Worm (Caenorhabditis elegans) whole organism, L4 larva: Measurements from ENCODE around the gene C09G9.3.
A peak's percentile ranks its signal among the peaks of the same experiment; 100 is the strongest.

Experiments used
- F26F4.8 ChIP-seq: fragments of 200-800 bp; sonication (Bioruptor generic); conservative IDR thresholded peaks from 2 replicates; pipeline ENCODE4 v1.3.6; 2022; ENCODE audit warnings: missing genetic modification characterization, missing compliant biosample characterization
- F44E2.7 ChIP-seq: fragments of 200-800 bp; sonication (Bioruptor generic); IDR thresholded peaks from 2 replicates; pipeline ENCODE4 v2.1.2; 2022; ENCODE audit warnings: missing genetic modification characterization, missing compliant biosample characterization
- R02D3.7 ChIP-seq: fragments of 150-350 bp; sonication (generic microtip); optimal IDR thresholded peaks from 3 replicates; lab custom pipeline; 2014; ENCODE audit warnings: missing biosample characterization, missing genetic modification characterization
- T20F7.1 ChIP-seq: fragments of 200-800 bp; sonication (Bioruptor generic); optimal IDR thresholded peaks from 2 replicates; lab custom pipeline; 2018; ENCODE audit warnings: mild to moderate bottlenecking, missing genetic modification characterization, missing compliant biosample characterization
- T26A8.4 ChIP-seq: fragments of 200-800 bp; sonication (Bioruptor generic); IDR thresholded peaks from 2 replicates; pipeline ENCODE4 v1.3.6; 2022; ENCODE audit warnings: missing genetic modification characterization, missing compliant biosample characterization
- Y48G9A.11 ChIP-seq: fragments of 200-800 bp; sonication (Bioruptor generic); IDR thresholded peaks from 2 replicates; pipeline ENCODE4 v1.3.6; 2022; ENCODE audit warnings: missing genetic modification reagents, missing genetic modification characterization, missing compliant biosample characterization
- ZK337.2 ChIP-seq: fragments of 200-800 bp; sonication (Bioruptor generic); IDR thresholded peaks from 2 replicates; pipeline ENCODE4 v1.3.6; 2022; ENCODE audit warnings: missing genetic modification reagents, missing genetic modification characterization, missing compliant biosample characterization
- ZK546.5 ChIP-seq, 2 experiments: sonication (generic microtip); optimal IDR thresholded peaks; 2 replicates each; lab custom pipeline; 2017; ENCODE audit warnings: missing biosample characterization in 2 of 2, missing genetic modification characterization in 2 of 2
- aha-1 ChIP-seq: fragments of 150-350 bp; peaks from one replicate; lab custom pipeline; 2014; ENCODE audit warnings: missing biosample characterization, missing genetic modification characterization
- ceh-28 ChIP-seq: fragments of 150-350 bp; optimal IDR thresholded peaks from 2 replicates; lab custom pipeline; 2014; ENCODE audit warnings: missing biosample characterization, missing genetic modification reagents, missing genetic modification characterization
- ceh-32 ChIP-seq: sonication (generic microtip); optimal IDR thresholded peaks from 2 replicates; lab custom pipeline; 2016; ENCODE audit warnings: mild to moderate bottlenecking, missing genetic modification characterization, missing compliant biosample characterization; ENCODE audit not compliant: poor library complexity
- ces-1 ChIP-seq: fragments of 150-350 bp; sonication (generic microtip); optimal IDR thresholded peaks from 4 replicates; lab custom pipeline; 2014; ENCODE audit warnings: missing biosample characterization, missing genetic modification reagents, missing genetic modification characterization
- daf-16 ChIP-seq, 3 experiments: sonication (generic microtip); optimal IDR thresholded peaks; 2 replicates each; lab custom pipeline; 2016 to 2017; ENCODE audit warnings: missing genetic modification characterization in 3 of 3, missing genetic modification reagents in 3 of 3, mild to moderate bottlenecking in 2 of 3, missing compliant biosample characterization in 2 of 3, missing biosample characterization in 1 of 3, moderate library complexity in 1 of 3
- daf-19 ChIP-seq: fragments of 200-800 bp; sonication (Bioruptor generic); conservative IDR thresholded peaks from 2 replicates; pipeline ENCODE4 v1.3.6; 2022; ENCODE audit warnings: missing genetic modification characterization, missing compliant biosample characterization
- daf-8 ChIP-seq: fragments of 200-800 bp; sonication (Bioruptor generic); IDR thresholded peaks from 2 replicates; pipeline ENCODE4 v1.3.6; 2022; ENCODE audit warnings: missing genetic modification characterization, missing compliant biosample characterization
- dmd-9 ChIP-seq: fragments of 200-800 bp; sonication (Bioruptor generic); IDR thresholded peaks from 2 replicates; pipeline ENCODE4 v1.3.6; 2022; ENCODE audit warnings: missing genetic modification reagents, missing genetic modification characterization, missing compliant biosample characterization
- dpl-1 ChIP-seq: fragments of 150-350 bp; optimal IDR thresholded peaks from 2 replicates; lab custom pipeline; 2014; ENCODE audit warnings: missing biosample characterization, missing genetic modification reagents, missing genetic modification characterization
- dve-1 ChIP-seq: sonication (generic microtip); optimal IDR thresholded peaks from 2 replicates; lab custom pipeline; 2017; ENCODE audit warnings: antibody characterized with exemption, mild to moderate bottlenecking, missing genetic modification characterization, missing compliant biosample characterization; ENCODE audit not compliant: insufficient read depth
- hlh-30 ChIP-seq: sonication (generic microtip); optimal IDR thresholded peaks from 2 replicates; lab custom pipeline; 2017; ENCODE audit warnings: antibody characterized with exemption, mild to moderate bottlenecking, missing genetic modification characterization, missing compliant biosample characterization; ENCODE audit not compliant: insufficient read depth
- hmg-1.1 ChIP-seq: fragments of 200-800 bp; sonication (Bioruptor generic); IDR thresholded peaks from 2 replicates; pipeline ENCODE4 v1.3.6; 2022; ENCODE audit warnings: missing genetic modification reagents, missing genetic modification characterization, missing compliant biosample characterization
- lin-1 ChIP-seq: fragments of 200-800 bp; sonication (Bioruptor generic); IDR thresholded peaks from 2 replicates; pipeline ENCODE4 v1.3.6; 2022; ENCODE audit warnings: missing genetic modification reagents, missing genetic modification characterization, missing compliant biosample characterization
- lsy-2 ChIP-seq, 2 experiments: fragments of 150-350 bp in 1 of 2; sonication (generic microtip) in 1 of 2; optimal IDR thresholded peaks; 2 replicates each; lab custom pipeline; 2014 to 2017; ENCODE audit warnings: missing biosample characterization in 2 of 2, missing genetic modification characterization in 2 of 2
- madf-5 ChIP-seq, 2 experiments: fragments of 200-800 bp; sonication (Bioruptor generic); IDR thresholded peaks; 2 replicates each; pipeline ENCODE4 v1.3.6; 2022; ENCODE audit warnings: missing compliant biosample characterization in 2 of 2, missing genetic modification characterization in 2 of 2
- madf-9 ChIP-seq: fragments of 200-800 bp; sonication (Bioruptor generic); conservative IDR thresholded peaks from 2 replicates; pipeline ENCODE4 v1.3.6; 2022; ENCODE audit warnings: missing genetic modification reagents, missing genetic modification characterization, missing compliant biosample characterization
- mdl-1 ChIP-seq, 2 experiments: fragments of 150-350 bp in 1 of 2; sonication (generic microtip) in 1 of 2; optimal IDR thresholded peaks; 2 replicates each; lab custom pipeline; 2014 to 2017; ENCODE audit warnings: missing biosample characterization in 2 of 2, missing genetic modification characterization in 2 of 2
- mes-2 ChIP-seq: sonication (generic microtip); optimal IDR thresholded peaks from 2 replicates; lab custom pipeline; 2016; ENCODE audit warnings: missing genotype, mild to moderate bottlenecking, missing genetic modification characterization, missing compliant biosample characterization; ENCODE audit not compliant: poor library complexity, severe bottlenecking
- mxl-2 ChIP-seq: fragments of 200-800 bp; sonication (Bioruptor generic); conservative IDR thresholded peaks from 2 replicates; pipeline ENCODE4 v1.3.6; 2022; ENCODE audit warnings: missing genetic modification reagents, missing genetic modification characterization, missing compliant biosample characterization
- nhr-102 ChIP-seq: sonication (generic microtip); optimal IDR thresholded peaks from 2 replicates; lab custom pipeline; 2016; ENCODE audit warnings: mild to moderate bottlenecking, missing genetic modification characterization, moderate library complexity, missing compliant biosample characterization
- nhr-111 ChIP-seq: fragments of 200-800 bp; sonication (Bioruptor generic); optimal IDR thresholded peaks from 2 replicates; lab custom pipeline; 2018; ENCODE audit warnings: mild to moderate bottlenecking, missing genetic modification characterization, missing compliant biosample characterization
- nhr-42 ChIP-seq: fragments of 200-800 bp; sonication (Bioruptor generic); IDR thresholded peaks from 2 replicates; pipeline ENCODE4 v1.3.6; 2022; ENCODE audit warnings: missing genetic modification characterization, missing compliant biosample characterization
- nhr-6 ChIP-seq: fragments of 150-350 bp; optimal IDR thresholded peaks from 2 replicates; lab custom pipeline; 2014; ENCODE audit warnings: missing biosample characterization, missing genetic modification characterization
- nhr-76 ChIP-seq: fragments of 150-350 bp; optimal IDR thresholded peaks from 2 replicates; lab custom pipeline; 2014; ENCODE audit warnings: missing biosample characterization, missing genetic modification characterization
- php-3 ChIP-seq: fragments of 200-800 bp; sonication (Bioruptor generic); IDR thresholded peaks from 2 replicates; pipeline ENCODE4 v1.3.6; 2022; ENCODE audit warnings: missing genetic modification reagents, missing genetic modification characterization, missing compliant biosample characterization
- pqm-1 ChIP-seq: sonication (generic microtip); optimal IDR thresholded peaks from 2 replicates; lab custom pipeline; 2017; ENCODE audit warnings: missing biosample characterization, missing genetic modification characterization
- set-16 ChIP-seq: fragments of 200-800 bp; sonication (Bioruptor generic); IDR thresholded peaks from 2 replicates; pipeline ENCODE4 v1.3.6; 2022; ENCODE audit warnings: missing genetic modification reagents, missing genetic modification characterization, missing compliant biosample characterization
- skn-1 ChIP-seq: fragments of 150-350 bp; optimal IDR thresholded peaks from 2 replicates; lab custom pipeline; 2014; ENCODE audit warnings: missing biosample characterization, missing genetic modification characterization
- tra-1 ChIP-seq: fragments of 200-800 bp; sonication (Bioruptor generic); IDR thresholded peaks from 2 replicates; pipeline ENCODE4 v1.3.6; 2022; ENCODE audit warnings: missing genetic modification reagents, missing genetic modification characterization, missing compliant biosample characterization
- unc-130 ChIP-seq: sonication (generic microtip); optimal IDR thresholded peaks from 2 replicates; lab custom pipeline; 2016; ENCODE audit warnings: missing genetic modification reagents, missing genetic modification characterization, missing compliant biosample characterization
- unc-39 ChIP-seq: sonication (generic microtip); optimal IDR thresholded peaks from 2 replicates; lab custom pipeline; 2017; ENCODE audit warnings: missing biosample characterization, missing genetic modification characterization
- unc-62 ChIP-seq, 3 experiments: fragments of 150-350 bp in 1 of 3; sonication (generic microtip); optimal IDR thresholded peaks in 2 of 3; peaks in 1 of 3; 1 replicate in 1 of 3; 2 replicates in 2 of 3; lab custom pipeline; 2014 to 2017; ENCODE audit warnings: missing biosample characterization in 3 of 3, missing genetic modification characterization in 3 of 3, missing genetic modification reagents in 3 of 3, missing genotype in 1 of 3
- zip-2 ChIP-seq: fragments of 150-350 bp; optimal IDR thresholded peaks from 2 replicates; lab custom pipeline; 2014; ENCODE audit warnings: missing biosample characterization, missing genetic modification characterization
- ztf-11 ChIP-seq: fragments of 150-350 bp; optimal IDR thresholded peaks from 2 replicates; lab custom pipeline; 2014; ENCODE audit warnings: missing biosample characterization, missing genetic modification characterization

C09G9.3 gene

DNA sequence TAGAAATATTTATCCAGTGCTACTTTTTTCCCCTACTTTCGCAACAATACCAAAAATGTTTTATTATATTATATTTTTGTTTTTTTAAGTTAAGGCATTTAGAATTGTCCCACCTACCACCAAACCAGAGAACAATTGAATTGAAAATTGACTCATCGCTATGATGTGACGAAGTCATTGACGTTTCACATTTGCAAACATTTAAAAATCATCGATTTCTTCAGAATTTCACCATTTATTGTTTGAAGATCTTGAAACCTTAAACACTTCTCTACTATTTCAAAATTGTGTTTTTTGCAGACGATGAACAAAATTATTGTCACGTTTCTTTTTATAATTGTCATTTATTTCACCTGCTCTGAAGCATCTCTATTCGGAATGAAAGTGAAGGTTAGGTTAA, 8.3 kb upstream of the C09G9.3 start, which contains the start of gene C09G9.8:
C09G9.8 (plus strand) TSS at position 301 of the 400 bp plus-strand sequence.
- no peak for TF ChIP-seq daf-8 (GFP tag; lab: Robert Waterston, UW)
- no peak for TF ChIP-seq T26A8.4 (GFP tag; lab: Robert Waterston, UW)
- TF ChIP-seq daf-19 (GFP tag; lab: Robert Waterston, UW), result no peak
- no peak for TF ChIP-seq unc-62 (GFP tag; optimal IDR thresholded peaks at IDR 0.05 in 1 of 2; lab: Kevin White, UChicago)
- no peak for TF ChIP-seq unc-62 (tag; optimal IDR thresholded peaks at IDR 0.05; lab: Kevin White, UChicago)
- no peak for TF ChIP-seq ZK337.2 (GFP tag; lab: Robert Waterston, UW)
- no peak for TF ChIP-seq php-3 (GFP tag; lab: Robert Waterston, UW)
- no peak for TF ChIP-seq aha-1 (tag; lab: Kevin White, UChicago)
- no peak for TF ChIP-seq nhr-42 (GFP tag; lab: Robert Waterston, UW)
- TF ChIP-seq, all 104 proteins: peak for 0

- TF ChIP-seq daf-16 (GFP tag; optimal IDR thresholded peaks at IDR 0.05; lab: Kevin White, UChicago) (no peak), daf-16 (tag; optimal IDR thresholded peaks at IDR 0.05; lab: Kevin White, UChicago) (no peak), ceh-28 (no peak), pqm-1 (tag; lab: Kevin White, UChicago) (no peak), dmd-9 (GFP tag; lab: Robert Waterston, UW) (no peak), skn-1 (tag; lab: Kevin White, UChicago) (no peak), ZK546.5 (tag; optimal IDR thresholded peaks at IDR 0.05; lab: Kevin White, UChicago) (no peak), madf-5 (GFP tag; IDR thresholded peaks at IDR 0.05; lab: Robert Waterston, UW) (no peak), nhr-76 (tag; lab: Kevin White, UChicago) (no peak)
Observed at ce11 chrIV:8879810-8880209, 7.0 kb upstream of the C09G9.3 start, which contains the start of gene npax-4. Gene npax-4 (minus strand): TSS chrIV:8879910.

DNA sequence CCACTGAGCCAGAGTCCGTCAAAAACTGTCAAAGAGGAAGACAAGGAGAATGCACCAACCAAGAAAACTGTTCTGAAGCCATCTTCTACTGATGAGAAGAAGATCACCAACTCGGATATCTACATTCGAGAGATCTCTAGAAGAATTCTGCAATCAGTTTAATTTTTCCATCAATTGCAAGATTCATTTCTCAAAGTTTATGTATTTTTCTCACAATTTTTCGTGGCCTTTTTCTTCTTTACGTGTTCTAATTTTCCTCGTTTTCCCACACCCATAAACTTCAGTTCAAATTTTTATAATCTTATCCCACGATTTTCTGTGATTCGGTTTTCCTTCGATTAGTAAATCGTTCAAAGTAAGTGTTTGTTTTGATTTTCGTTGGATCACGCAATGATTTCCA, 989 bp upstream of the C09G9.3 start, which contains the start of gene hdl-2:
hdl-2 (plus strand) TSS at position 301 of the 400 bp plus-strand sequence.
- TF ChIP-seq set-16 (no peak), mes-2 (no peak), unc-62 (GFP tag; optimal IDR thresholded peaks at IDR 0.05 in 1 of 2; lab: Kevin White, UChicago) (peak in 1 of 2 experiments; percentile 23), unc-62 (tag; optimal IDR thresholded peaks at IDR 0.05; lab: Kevin White, UChicago) (no peak)
- TF ChIP-seq, all 104 proteins: peak for 1

- TF ChIP-seq ztf-11 (no peak), mxl-2 (GFP tag; lab: Robert Waterston, UW) (no peak), hmg-1.1 (GFP tag; lab: Robert Waterston, UW) (no peak), F26F4.8 (GFP tag; lab: Robert Waterston, UW) (no peak), ces-1 (GFP tag; lab: Kevin White, UChicago) (no peak), unc-39 (no peak), nhr-111 (GFP tag; lab: Kevin White, UChicago) (no peak), R02D3.7 (no peak), hlh-30 (tag; lab: Kevin White, UChicago) (peak; percentile 46), T20F7.1 (GFP tag; lab: Kevin White, UChicago) (peak; percentile 96), nhr-102 (no peak), ceh-28 (no peak), mes-2 (peak; percentile 62), nhr-6 (tag; lab: Kevin White, UChicago) (no peak), unc-130 (GFP tag; lab: Kevin White, UChicago) (no peak), F44E2.7 (GFP tag; lab: Robert Waterston, UW) (no peak), tra-1 (GFP tag; lab: Robert Waterston, UW) (no peak), set-16 (no peak), ceh-32 (tag; lab: Kevin White, UChicago) (no peak), madf-9 (GFP tag; lab: Robert Waterston, UW) (no peak), lsy-2 (tag; optimal IDR thresholded peaks at IDR 0.05; lab: Kevin White, UChicago) (no peak), Y48G9A.11 (peak; percentile 89), ZK546.5 (tag; optimal IDR thresholded peaks at IDR 0.05; lab: Kevin White, UChicago) (no peak), ZK337.2 (GFP tag; lab: Robert Waterston, UW) (no peak), dve-1 (tag; lab: Kevin White, UChicago) (no peak), lin-1 (GFP tag; lab: Robert Waterston, UW) (no peak), zip-2 (tag; lab: Kevin White, UChicago) (no peak), dpl-1 (GFP tag; lab: Kevin White, UChicago) (peak; percentile 95), mdl-1 (tag; optimal IDR thresholded peaks at IDR 0.05; lab: Kevin White, UChicago) (peak in 1 of 2 experiments; percentile 4)
Observed at ce11 chrIV:8869624-8870023, 3.2 kb downstream of the C09G9.3 start, which contains the start of gene npp-23. Gene npp-23 (minus strand): TSS chrIV:8869679.
